Worm (Caenorhabditis elegans) whole organism, L4/young adult: ENCODE results near the gene F44E7.9.

Experiments
- W03F9.2 ChIP-seq: fragments of 150-350 bp; optimal IDR thresholded peaks from 2 replicates; lab custom pipeline; 2014; ENCODE audit warnings: missing biosample characterization, missing genetic modification characterization
- dao-5 ChIP-seq: sonication (generic microtip); optimal IDR thresholded peaks from 2 replicates; lab custom pipeline; 2016; ENCODE audit warnings: missing genotype, missing genetic modification characterization, moderate library complexity, missing compliant biosample characterization
- him-1 ChIP-seq: sonication (generic microtip); optimal IDR thresholded peaks from 2 replicates; lab custom pipeline; 2016; ENCODE audit warnings: missing genotype, missing genetic modification reagents, missing genetic modification characterization, missing compliant biosample characterization

Gene F44E7.9

DNA sequence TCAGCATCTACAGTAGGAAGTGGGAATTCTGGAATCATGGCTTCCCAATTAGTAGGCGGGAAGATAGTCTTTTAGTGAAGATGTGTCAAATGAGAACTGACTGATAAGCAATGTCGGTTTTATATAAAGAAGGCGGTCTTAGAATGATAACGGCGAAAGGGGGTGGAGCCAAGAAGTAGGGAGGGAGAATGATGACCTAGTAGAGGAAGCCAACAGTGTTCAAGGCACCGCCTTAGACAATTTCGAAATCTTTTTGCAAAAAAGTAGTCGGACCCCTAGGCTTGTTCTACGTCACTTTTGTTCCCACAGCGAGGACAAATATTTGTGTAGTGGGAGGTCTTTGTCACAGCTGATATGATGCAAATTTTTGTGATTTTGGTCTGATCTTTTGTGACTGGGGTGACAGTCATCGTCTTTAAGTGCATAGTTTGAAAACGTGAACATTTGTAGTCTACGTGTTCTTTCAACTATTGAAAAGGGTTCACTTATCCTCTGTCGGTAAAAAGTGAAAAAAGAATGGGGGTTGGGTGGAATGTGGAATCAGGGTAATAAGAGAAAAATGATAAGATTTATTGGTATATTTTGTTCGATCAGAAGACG, 22.1 kb downstream of the F44E7.9 start, which contains the start of gene ZC250.4:
TSS of gene ZC250.4 (minus strand) at position 78 of the 600 bp plus-strand sequence.
- TF ChIP-seq him-1 (tag; lab: Kevin White, UChicago) = no peak
- no peak for TF ChIP-seq W03F9.2
- TF ChIP-seq dao-5 (tag; lab: Kevin White, UChicago) = no peak

DNA sequence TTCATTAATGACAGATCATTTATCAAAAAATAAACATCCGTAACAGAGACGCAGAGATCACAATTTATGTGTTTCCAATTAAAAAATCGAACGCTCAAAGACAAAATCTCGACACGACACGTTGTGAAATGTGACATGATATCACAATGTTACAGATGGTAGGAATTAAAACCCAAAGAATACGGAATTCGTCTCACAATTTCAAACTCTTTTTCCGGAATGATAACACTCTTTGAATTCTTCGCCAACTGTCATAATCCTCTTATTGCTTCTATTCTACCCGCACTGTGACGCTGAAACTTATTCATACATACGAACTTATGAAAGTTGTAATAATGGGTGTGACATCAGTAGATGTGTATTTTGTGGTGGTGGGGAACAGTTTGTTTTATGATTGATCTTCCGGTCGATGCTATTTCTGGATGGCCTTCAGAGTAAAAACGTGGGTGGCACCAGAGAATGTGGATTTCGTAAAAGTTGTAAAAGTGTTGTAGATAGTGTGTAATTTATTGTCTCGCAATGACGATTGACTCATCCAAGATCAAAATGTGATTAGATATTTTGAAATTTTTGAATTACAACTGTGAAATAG, 25.5 kb downstream of the F44E7.9 start:
- no peak for TF ChIP-seq dao-5 (tag; lab: Kevin White, UChicago)
- no peak for TF ChIP-seq him-1 (tag; lab: Kevin White, UChicago)
- TF ChIP-seq W03F9.2 = no peak

DNA sequence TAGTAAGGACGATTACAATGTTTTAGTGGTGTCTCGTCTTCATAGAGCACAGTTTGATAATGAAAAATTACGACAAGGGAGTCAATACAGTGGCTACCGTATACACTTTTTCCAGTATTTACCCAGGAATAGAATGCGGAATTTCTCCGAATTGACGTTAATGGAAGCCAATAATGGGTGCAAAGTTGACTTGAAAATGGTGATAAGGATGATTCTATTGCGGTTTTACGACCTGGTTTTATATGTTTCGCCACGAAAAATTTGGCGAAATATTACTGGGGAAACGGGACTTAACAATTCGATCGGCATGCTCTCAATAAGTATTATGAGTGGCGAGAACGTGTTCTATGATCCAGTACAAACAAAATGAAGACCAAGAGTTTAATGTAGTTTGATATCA, 28.9 kb downstream of the F44E7.9 start:
- no peak for TF ChIP-seq him-1 (tag; lab: Kevin White, UChicago)
- TF ChIP-seq dao-5 (tag; lab: Kevin White, UChicago) = no peak
- TF ChIP-seq W03F9.2 = no peak

DNA sequence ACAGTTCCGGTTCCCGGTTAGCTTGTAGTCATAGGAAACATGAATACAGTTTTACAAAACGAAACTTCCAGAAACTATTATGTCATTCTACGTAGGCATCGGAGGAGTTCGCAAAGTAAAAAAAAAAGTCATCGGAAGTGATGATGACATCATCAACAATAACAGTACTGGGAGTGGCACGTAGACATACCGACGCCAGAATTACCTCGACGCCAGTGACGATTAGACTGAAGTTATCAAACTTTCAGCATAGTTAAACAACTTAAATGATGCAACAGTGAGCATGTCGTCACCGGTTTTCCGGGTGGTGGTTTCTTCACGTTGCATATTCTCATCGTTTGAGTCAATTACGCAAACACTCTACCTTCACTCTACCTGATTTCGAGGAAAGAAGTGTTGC, 29.4 kb downstream of the F44E7.9 start:
- TF ChIP-seq dao-5 (tag; lab: Kevin White, UChicago) = no peak
- TF ChIP-seq him-1 (tag; lab: Kevin White, UChicago) = no peak
- no peak for TF ChIP-seq W03F9.2

DNA sequence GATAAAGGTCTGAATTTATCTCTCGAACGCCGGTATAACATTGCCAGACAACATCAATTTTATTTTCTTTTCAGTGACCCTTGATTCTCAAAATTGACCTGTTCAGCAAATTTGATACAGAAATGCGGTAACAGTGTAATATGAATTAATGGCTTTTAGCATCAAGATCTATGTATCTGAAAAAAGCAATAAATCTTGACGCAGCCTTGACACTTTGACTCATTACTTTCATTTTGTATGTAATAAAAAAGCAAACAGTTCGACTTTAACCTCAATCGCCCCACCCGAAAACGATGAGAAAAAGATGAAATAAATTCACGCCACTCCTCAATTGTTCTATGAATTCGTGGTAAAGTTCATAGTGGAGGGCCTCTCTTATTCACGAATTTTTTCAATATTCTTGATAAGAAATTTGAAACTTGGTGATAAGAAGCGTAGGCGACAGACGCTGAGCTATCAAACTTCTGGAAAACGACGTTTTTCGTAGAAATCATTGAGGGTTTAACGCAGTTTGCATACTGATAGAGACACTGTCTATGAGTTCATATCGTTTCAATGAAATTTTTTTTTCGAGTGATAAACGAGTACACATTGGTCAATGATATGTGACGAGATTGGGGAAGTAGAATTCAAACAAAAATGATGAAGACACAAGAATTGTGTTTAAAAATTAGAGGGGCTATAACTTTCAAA, 30.6 kb downstream of the F44E7.9 start:
- TF ChIP-seq dao-5 (tag; lab: Kevin White, UChicago) (no peak), him-1 (tag; lab: Kevin White, UChicago) (no peak), W03F9.2 (no peak)

DNA sequence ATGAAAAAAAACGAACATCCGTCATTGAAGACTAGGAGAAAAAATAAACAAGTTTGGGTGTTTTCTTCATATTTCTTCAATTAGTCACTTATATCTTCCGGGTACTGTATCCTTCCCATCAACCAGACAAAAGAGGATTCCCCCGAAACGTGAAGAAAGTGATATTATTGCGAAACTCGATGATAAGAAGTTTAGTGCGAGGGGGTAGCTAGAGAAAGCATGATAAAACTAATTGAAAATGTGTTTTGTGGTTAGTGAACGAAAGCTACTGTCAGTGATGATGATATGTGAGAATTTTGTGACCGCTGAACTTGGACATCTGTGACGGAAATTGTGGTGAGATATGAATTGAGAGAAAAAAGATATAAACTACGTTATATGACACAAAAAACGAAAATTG, 31.9 kb downstream of the F44E7.9 start:
- TF ChIP-seq him-1 (tag; lab: Kevin White, UChicago) (no peak), W03F9.2 (no peak), dao-5 (tag; lab: Kevin White, UChicago) (no peak)

DNA sequence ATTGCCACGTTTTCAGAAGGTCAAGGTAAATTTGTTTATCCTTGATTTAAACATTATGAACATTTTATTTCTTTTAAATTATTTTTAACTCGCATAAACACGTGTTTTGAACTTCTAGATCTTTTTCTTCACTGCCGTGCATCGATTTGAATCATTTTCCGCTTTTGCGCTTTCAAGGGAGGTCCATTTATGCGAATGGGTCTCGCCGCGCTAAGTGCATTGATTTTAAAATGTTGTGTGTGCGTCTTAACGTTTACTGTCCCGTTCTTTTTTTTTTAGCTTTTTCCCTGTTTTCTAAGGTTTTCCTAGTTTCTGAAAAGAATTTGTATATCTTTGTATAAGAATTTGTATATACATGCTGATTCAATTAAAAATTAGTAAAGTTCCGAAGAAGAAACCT, 34.4 kb downstream of the F44E7.9 start:
- TF ChIP-seq him-1 (tag; lab: Kevin White, UChicago) (no peak), dao-5 (tag; lab: Kevin White, UChicago) (no peak), W03F9.2 (no peak)

DNA sequence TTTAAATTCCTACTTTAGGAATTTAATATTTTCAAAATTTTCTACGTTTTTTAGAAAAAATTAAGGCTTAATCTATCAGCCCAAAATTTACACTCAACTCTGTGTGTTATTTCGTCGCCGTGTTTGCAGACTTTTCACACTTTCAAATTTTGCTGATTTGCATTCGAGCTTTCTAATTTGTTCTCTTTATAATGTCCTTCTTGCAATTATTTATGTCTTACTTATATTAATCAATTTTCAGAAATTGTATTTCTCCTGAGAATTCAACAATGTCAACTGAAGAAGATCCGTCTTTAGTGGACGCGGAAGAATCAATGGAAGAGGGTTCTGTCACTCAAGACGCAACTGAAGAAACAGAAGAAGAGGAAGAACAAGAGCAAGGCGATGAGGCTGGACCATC, 35.6 kb downstream of the F44E7.9 start, which contains the start of gene let-418:
TSS of gene let-418 (plus strand) at position 242 of the 400 bp plus-strand sequence.
- TF ChIP-seq dao-5 (tag; lab: Kevin White, UChicago) = no peak
- TF ChIP-seq W03F9.2 = no peak
- no peak for TF ChIP-seq him-1 (tag; lab: Kevin White, UChicago)

DNA sequence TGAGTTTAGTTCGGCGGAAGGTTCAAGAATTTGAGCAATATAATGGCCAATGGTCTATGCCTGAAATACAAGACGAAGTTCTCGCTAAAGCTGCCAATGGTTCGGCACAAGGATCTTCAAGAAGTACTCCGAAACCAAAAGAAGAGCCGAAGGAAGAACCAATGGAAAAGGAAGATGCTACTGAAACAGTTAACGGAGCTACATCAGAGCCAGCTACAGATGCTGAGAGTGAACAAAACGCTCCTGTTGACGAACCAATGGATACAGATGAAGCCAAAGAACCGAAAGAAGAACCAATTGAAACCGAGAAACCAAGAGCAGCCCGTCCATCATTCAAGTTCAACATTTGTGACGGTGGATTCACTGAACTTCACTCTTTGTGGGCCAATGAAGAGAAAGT, 40.2 kb downstream of the F44E7.9 start:
- TF ChIP-seq dao-5 (tag; lab: Kevin White, UChicago) (no peak), W03F9.2 (no peak), him-1 (tag; lab: Kevin White, UChicago) (no peak)

DNA sequence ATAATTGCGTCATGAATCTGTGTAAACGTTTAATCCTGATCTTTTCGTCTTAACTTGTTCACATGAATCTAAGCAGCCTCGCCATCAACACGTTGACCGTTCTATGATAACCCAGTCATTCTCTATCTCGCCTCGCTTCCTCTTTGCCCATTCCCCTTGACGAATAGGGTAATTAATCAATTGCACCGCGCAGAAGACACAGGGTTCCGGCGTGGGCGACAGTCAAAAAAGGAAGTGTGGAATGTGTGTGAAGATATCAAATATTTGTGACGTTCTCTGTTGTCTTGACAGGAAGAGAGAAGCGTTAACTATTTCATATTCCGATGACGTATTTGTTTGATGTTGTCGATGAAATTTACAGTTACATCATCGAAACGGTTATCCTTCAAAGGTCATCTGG, 41.8 kb downstream of the F44E7.9 start:
- no peak for TF ChIP-seq W03F9.2
- TF ChIP-seq dao-5 (tag; lab: Kevin White, UChicago) = no peak
- no peak for TF ChIP-seq him-1 (tag; lab: Kevin White, UChicago)

DNA sequence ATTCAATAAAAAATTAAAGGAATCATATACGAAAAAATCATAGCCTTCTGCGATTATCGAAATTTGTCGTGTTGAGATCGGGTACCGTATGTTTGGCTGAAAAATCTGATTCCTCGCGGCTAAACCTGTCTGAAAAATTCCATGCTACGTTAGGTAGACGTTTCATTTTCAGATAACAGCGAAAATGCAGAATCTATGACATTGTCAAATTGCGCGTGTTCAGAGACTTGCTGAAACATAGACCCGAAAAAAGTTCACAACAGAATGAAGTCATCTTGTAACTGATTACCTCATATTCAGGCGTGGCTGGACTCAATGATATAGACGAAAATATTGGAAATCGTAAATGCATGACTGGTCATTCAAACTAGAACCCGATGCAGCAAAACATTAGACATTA, 42.5 kb downstream of the F44E7.9 start, which contains the start of gene srh-76:
TSS of gene srh-76 (plus strand) at position 301 of the 400 bp plus-strand sequence.
- TF ChIP-seq dao-5 (tag; lab: Kevin White, UChicago) = no peak
- TF ChIP-seq him-1 (tag; lab: Kevin White, UChicago) = no peak
- TF ChIP-seq W03F9.2 = no peak

DNA sequence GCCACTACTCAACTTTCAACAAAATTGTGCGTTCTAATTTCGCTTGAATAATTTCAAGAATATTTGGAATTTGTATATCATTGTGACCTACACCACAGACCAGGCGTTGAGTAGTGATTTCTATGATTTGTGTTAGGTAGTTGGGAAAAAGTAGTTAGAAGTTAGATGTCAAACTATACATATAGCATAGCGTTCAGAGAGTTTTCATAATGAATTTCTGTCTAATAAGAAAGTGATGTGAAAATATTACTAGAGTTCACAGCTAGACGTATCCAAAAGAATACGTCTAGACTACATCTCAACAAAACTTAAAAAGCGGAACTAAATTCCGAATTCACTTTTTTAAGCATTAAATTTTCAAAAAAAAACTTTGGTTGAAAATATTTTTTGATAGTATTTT, 44.4 kb downstream of the F44E7.9 start:
- TF ChIP-seq W03F9.2 (no peak), dao-5 (tag; lab: Kevin White, UChicago) (no peak), him-1 (tag; lab: Kevin White, UChicago) (no peak)

DNA sequence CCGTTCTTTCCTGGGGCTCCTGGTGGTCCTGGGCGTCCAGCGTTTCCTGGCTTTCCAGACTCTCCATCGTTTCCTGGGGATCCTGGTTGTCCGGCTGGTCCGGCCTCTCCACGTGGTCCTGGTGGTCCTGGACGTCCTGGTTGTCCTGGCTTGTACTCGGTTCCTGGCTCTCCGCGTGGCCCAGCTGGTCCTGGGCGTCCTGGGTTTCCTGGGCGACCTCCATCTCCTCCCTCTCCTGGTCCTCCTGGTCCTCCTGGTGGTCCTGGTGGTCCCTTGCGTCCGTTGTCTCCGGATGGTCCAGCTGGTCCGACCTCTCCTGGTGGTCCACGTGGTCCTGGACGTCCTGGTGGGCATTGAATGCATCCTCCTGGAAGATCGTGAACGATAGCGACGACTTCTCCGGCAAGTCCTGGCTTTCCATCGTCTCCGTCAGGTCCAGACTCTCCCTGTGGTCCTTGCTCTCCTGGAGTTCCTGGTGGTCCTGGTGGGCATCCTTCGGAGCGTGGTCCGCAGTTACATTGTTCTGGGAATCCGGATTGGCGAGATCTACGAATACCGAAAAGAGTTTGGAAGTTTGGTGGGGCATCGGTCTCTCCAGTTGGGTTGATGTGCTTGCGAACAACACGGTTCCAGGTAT, 45.1 kb downstream of the F44E7.9 start:
- no peak for TF ChIP-seq him-1 (tag; lab: Kevin White, UChicago)
- TF ChIP-seq dao-5 (tag; lab: Kevin White, UChicago) = no peak
- no peak for TF ChIP-seq W03F9.2

DNA sequence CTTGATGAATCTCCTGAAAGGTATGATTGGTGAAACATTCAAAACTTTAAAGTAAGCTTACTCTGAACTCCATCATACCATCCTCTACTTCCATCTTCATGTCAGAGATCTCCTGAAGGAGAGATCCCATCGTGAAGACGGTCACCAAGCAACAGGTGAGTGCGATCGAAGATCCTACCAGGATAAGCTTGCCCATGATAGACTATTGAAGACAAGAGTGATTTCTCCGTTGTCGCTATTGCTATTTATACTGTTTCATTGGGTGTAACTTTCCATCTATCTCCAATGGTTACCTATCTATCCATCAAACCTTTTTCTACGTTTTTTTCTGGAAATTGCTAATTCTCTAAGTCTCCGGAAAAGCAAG, 45.6 kb downstream of the F44E7.9 start, which contains the start of gene col-140:
TSS of gene col-140 (minus strand) at position 219 of the 367 bp plus-strand sequence.
- no peak for TF ChIP-seq him-1 (tag; lab: Kevin White, UChicago)
- TF ChIP-seq dao-5 (tag; lab: Kevin White, UChicago) = no peak
- TF ChIP-seq W03F9.2 = no peak
